Fruit fly (Drosophila melanogaster): ENCODE results near the gene PIG-U.

PIG-U gene

dm6 chr2L:8542639-8543038, 27.7 kb downstream of the PIG-U start:
- no peak for TF ChIP-seq cnc (optimal IDR thresholded peaks at IDR 0.05)
- no peak for TF ChIP-seq CG7101 (tag; optimal IDR thresholded peaks at IDR 0.05)
- no peak for TF ChIP-seq CG5204 (GFP tag; optimal IDR thresholded peaks at IDR 0.05)

DNA sequence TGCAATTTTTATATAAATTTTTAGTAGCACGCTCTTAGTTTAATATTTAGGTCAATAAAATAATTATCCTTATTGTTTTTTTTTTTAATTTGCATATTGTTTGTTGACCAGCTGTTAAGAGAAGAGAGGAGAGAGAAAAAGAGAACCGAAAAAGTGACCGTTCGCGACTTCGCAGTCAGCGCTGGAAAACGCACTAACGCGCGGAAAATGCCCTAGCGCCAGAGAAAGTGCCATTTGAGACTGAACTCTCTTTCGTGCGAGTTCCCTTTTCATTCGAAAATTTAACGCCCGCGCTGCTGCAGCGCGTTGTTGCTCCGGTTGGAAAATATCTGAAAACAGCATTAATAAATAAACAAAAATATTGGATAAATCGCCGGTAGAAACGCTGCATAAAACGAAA, 28.2 kb downstream of the PIG-U start:
- TF ChIP-seq CG33017 (tag; optimal IDR thresholded peaks at IDR 0.05) (no peak), CG7101 (tag; optimal IDR thresholded peaks at IDR 0.05) (no peak), cic (GFP tag; optimal IDR thresholded peaks at IDR 0.05) (no peak), cnc (optimal IDR thresholded peaks at IDR 0.05) (no peak)

- no peak for TF ChIP-seq CG33017 (tag; optimal IDR thresholded peaks at IDR 0.05)
- no peak for TF ChIP-seq cic (GFP tag; optimal IDR thresholded peaks at IDR 0.05)
- TF ChIP-seq cnc (optimal IDR thresholded peaks at IDR 0.05), result no peak
- TF ChIP-seq Clk (GFP tag; optimal IDR thresholded peaks at IDR 0.05), result no peak
- TF ChIP-seq CG7045 (GFP tag; optimal IDR thresholded peaks at IDR 0.05), result no peak
- TF ChIP-seq ovo (GFP tag; optimal IDR thresholded peaks at IDR 0.05), result no peak
- TF ChIP-seq Hr96 (GFP tag; optimal IDR thresholded peaks at IDR 0.05), result no peak
- TF ChIP-seq Crg-1 (GFP tag; optimal IDR thresholded peaks at IDR 0.05), result no peak
- no peak for TF ChIP-seq CG12768 (GFP tag; optimal IDR thresholded peaks at IDR 0.05)
- no peak for TF ChIP-seq Mnt (GFP tag; optimal IDR thresholded peaks at IDR 0.05)
- no peak for TF ChIP-seq toe (GFP tag; optimal IDR thresholded peaks at IDR 0.05)
- no peak for TF ChIP-seq CG11617 (GFP tag; optimal IDR thresholded peaks at IDR 0.05)
- no peak for TF ChIP-seq CG5204 (GFP tag; optimal IDR thresholded peaks at IDR 0.05)
- TF ChIP-seq bab1 (GFP tag; optimal IDR thresholded peaks at IDR 0.05), result no peak
- TF ChIP-seq pad (GFP tag; optimal IDR thresholded peaks at IDR 0.05), result no peak
- no peak for TF ChIP-seq CG7101 (tag; optimal IDR thresholded peaks at IDR 0.05)
- TF ChIP-seq CG14711 (tag; optimal IDR thresholded peaks at IDR 0.05), result no peak
- no peak for TF ChIP-seq CG1620 (GFP tag; optimal IDR thresholded peaks at IDR 0.05)
- TF ChIP-seq tj (GFP tag; optimal IDR thresholded peaks at IDR 0.05), result no peak
These were observed 28.9 kb downstream of the PIG-U start for dm6 chr2L:8543731-8544359.

dm6 chr2L:8544636-8545035, 29.7 kb downstream of the PIG-U start:
- TF ChIP-seq CG7045 (GFP tag; optimal IDR thresholded peaks at IDR 0.05) (no peak), tj (GFP tag; optimal IDR thresholded peaks at IDR 0.05) (no peak), cic (GFP tag; optimal IDR thresholded peaks at IDR 0.05) (no peak), CG14711 (tag; optimal IDR thresholded peaks at IDR 0.05) (no peak), cnc (optimal IDR thresholded peaks at IDR 0.05) (no peak), CG11617 (GFP tag; optimal IDR thresholded peaks at IDR 0.05) (no peak), CG33017 (tag; optimal IDR thresholded peaks at IDR 0.05) (no peak), pad (GFP tag; optimal IDR thresholded peaks at IDR 0.05) (no peak), Crg-1 (GFP tag; optimal IDR thresholded peaks at IDR 0.05) (no peak), CG5204 (GFP tag; optimal IDR thresholded peaks at IDR 0.05) (no peak), Hr96 (GFP tag; optimal IDR thresholded peaks at IDR 0.05) (no peak), kay (GFP tag; ENCODE audit: borderline replicate concordance) (no peak), Mnt (GFP tag; optimal IDR thresholded peaks at IDR 0.05) (no peak), CG1620 (GFP tag; optimal IDR thresholded peaks at IDR 0.05) (no peak), toe (GFP tag; optimal IDR thresholded peaks at IDR 0.05) (no peak)

DNA sequence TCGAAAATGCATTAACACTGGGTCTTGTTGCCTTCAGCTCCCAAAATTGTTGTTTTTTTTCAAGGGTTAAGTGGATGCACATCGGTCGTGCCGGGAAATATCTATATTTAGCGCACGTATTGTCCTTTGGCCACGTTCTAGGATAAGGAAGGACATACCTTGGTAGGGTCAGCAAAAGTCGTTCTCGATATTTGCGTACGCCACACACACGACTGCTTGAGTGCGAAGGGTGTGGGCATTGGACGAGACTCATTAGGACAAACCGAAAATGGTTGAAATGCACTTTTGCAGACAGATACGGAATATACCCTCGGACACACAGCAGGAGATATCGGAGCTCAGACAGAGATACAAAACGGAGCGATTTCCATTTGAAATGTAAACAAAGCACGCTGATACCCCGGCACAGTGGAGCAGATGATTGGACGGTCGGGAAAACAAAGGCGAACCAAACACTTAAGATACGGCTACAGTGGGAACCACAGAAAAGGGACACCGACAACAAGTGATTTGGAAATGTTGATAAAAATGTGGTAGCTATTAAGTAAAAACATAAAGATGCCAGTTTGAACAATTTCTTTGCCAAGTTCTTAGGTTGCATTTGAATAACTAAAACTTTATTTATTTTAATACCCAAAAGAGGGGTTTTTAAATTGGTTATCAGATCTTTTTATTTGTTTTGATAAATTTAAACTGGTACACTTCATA, 30.7 kb downstream of the PIG-U start:
- no peak for TF ChIP-seq cic (GFP tag; optimal IDR thresholded peaks at IDR 0.05)
- no peak for TF ChIP-seq CG5204 (GFP tag; optimal IDR thresholded peaks at IDR 0.05)
- TF ChIP-seq ovo (GFP tag; optimal IDR thresholded peaks at IDR 0.05), result no peak
- TF ChIP-seq Hr96 (GFP tag; optimal IDR thresholded peaks at IDR 0.05), result no peak
- TF ChIP-seq CG7101 (tag; optimal IDR thresholded peaks at IDR 0.05), result no peak
- no peak for TF ChIP-seq CG7045 (GFP tag; optimal IDR thresholded peaks at IDR 0.05)
- TF ChIP-seq Mnt (GFP tag; optimal IDR thresholded peaks at IDR 0.05), result no peak
- TF ChIP-seq toe (GFP tag; optimal IDR thresholded peaks at IDR 0.05), result no peak
- no peak for TF ChIP-seq CG33017 (tag; optimal IDR thresholded peaks at IDR 0.05)
- TF ChIP-seq CG12768 (GFP tag; optimal IDR thresholded peaks at IDR 0.05), result no peak
- no peak for TF ChIP-seq bab1 (GFP tag; optimal IDR thresholded peaks at IDR 0.05)
- TF ChIP-seq CG11617 (GFP tag; optimal IDR thresholded peaks at IDR 0.05), result no peak
- no peak for TF ChIP-seq CG14711 (tag; optimal IDR thresholded peaks at IDR 0.05)
- no peak for TF ChIP-seq pad (GFP tag; optimal IDR thresholded peaks at IDR 0.05)
- TF ChIP-seq tj (GFP tag; optimal IDR thresholded peaks at IDR 0.05), result no peak
- no peak for TF ChIP-seq CG1620 (GFP tag; optimal IDR thresholded peaks at IDR 0.05)
- TF ChIP-seq kay (GFP tag; ENCODE audit: borderline replicate concordance), result no peak

DNA sequence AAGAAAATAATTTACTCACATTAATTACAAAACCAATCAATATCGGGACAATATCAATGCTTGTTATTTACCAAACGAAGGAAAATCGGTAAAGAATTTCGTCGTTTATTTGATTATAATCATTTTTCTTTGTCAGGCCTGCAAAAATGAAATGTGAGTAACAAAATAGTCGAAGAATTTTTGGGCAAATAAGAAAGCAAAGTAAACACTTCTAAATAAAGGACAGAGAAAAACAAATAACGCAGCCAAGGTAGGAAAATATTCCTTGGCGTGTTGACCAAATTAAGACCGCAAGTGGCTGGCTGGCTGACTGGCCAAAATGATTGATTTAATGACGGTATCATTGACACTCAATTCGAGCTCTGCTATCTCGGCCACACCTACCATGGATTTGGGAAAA, 33.2 kb downstream of the PIG-U start:
- no peak for TF ChIP-seq CG14711 (tag; optimal IDR thresholded peaks at IDR 0.05)
- TF ChIP-seq Hr96 (GFP tag; optimal IDR thresholded peaks at IDR 0.05), result no peak
- TF ChIP-seq CG1620 (GFP tag; optimal IDR thresholded peaks at IDR 0.05), result no peak
- no peak for TF ChIP-seq Mnt (GFP tag; optimal IDR thresholded peaks at IDR 0.05)
- TF ChIP-seq CG5204 (GFP tag; optimal IDR thresholded peaks at IDR 0.05), result no peak
- TF ChIP-seq pad (GFP tag; optimal IDR thresholded peaks at IDR 0.05), result no peak
- TF ChIP-seq CG7045 (GFP tag; optimal IDR thresholded peaks at IDR 0.05), result no peak
- no peak for TF ChIP-seq toe (GFP tag; optimal IDR thresholded peaks at IDR 0.05)
- TF ChIP-seq tj (GFP tag; optimal IDR thresholded peaks at IDR 0.05), result no peak
- TF ChIP-seq CG7101 (tag; optimal IDR thresholded peaks at IDR 0.05), result no peak
- no peak for TF ChIP-seq cic (GFP tag; optimal IDR thresholded peaks at IDR 0.05)
- TF ChIP-seq kay (GFP tag; ENCODE audit: borderline replicate concordance), result no peak
- no peak for TF ChIP-seq bab1 (GFP tag; optimal IDR thresholded peaks at IDR 0.05)
- no peak for TF ChIP-seq cnc (optimal IDR thresholded peaks at IDR 0.05)

All from whole organism, adult.